Fruit fly (Drosophila melanogaster) whole organism, embryonic: ENCODE data around the gene Rbp.
A peak's percentile ranks its signal among the peaks of the same experiment; 100 is the strongest.

Experiments
- CG32532 ChIP-seq: fragments of 200-800 bp; sonication (Bioruptor generic); IDR thresholded peaks from 2 replicates; pipeline ENCODE4 v1.3.6; 2022; ENCODE audit warnings: missing biosample characterization, missing genetic modification characterization
- CG8944 ChIP-seq: fragments of 200-800 bp; sonication (Bioruptor generic); optimal IDR thresholded peaks from 3 replicates; lab custom pipeline; 2016; ENCODE audit warnings: missing biosample characterization, missing genetic modification characterization
- Dek ChIP-seq: fragments of 200-800 bp; sonication (Bioruptor generic); optimal IDR thresholded peaks from 3 replicates; lab custom pipeline; 2019; ENCODE audit warnings: missing biosample characterization, mild to moderate bottlenecking, missing genetic modification characterization, moderate library complexity
- Dfd ChIP-seq, 2 experiments: fragments of >200 bp; optimal IDR thresholded peaks; 2 replicates each; lab custom pipeline; 2017; ENCODE audit warnings: missing biosample characterization in 2 of 2, missing genetic modification characterization in 2 of 2
- Mad ChIP-seq: fragments of 200-800 bp; sonication (Bioruptor generic); optimal IDR thresholded peaks from 2 replicates; lab custom pipeline; 2016; ENCODE audit warnings: missing biosample characterization, missing genetic modification characterization
- Sry-δ ChIP-seq: fragments of 200-800 bp; sonication (Bioruptor generic); optimal IDR thresholded peaks from 2 replicates; lab custom pipeline; 2016; ENCODE audit warnings: missing biosample characterization, missing genetic modification characterization
- Trl ChIP-seq, 3 experiments: fragments of >200 bp in 2 of 3; fragments of 200-800 bp in 1 of 3; sonication (Bioruptor generic) in 1 of 3; optimal IDR thresholded peaks; 2 replicates in 1 of 3; 3 replicates in 2 of 3; lab custom pipeline; 2016 to 2017; ENCODE audit warnings: missing biosample characterization in 1 of 3, missing genetic modification characterization in 1 of 3
- Usf ChIP-seq: fragments of 200-800 bp; sonication (Bioruptor generic); optimal IDR thresholded peaks from 2 replicates; lab custom pipeline; 2017; ENCODE audit warnings: missing genotype, missing biosample characterization, missing genetic modification characterization
- jumu ChIP-seq: fragments of 200-800 bp; sonication (Bioruptor generic); optimal IDR thresholded peaks from 3 replicates; lab custom pipeline; 2016; ENCODE audit warnings: missing biosample characterization, missing genetic modification characterization
- lilli ChIP-seq: fragments of 200-800 bp; sonication (Bioruptor generic); optimal IDR thresholded peaks from 3 replicates; lab custom pipeline; 2016; ENCODE audit warnings: missing biosample characterization, missing genetic modification characterization
- slp2 ChIP-seq: fragments of 200-800 bp; sonication (Bioruptor generic); optimal IDR thresholded peaks from 2 replicates; lab custom pipeline; 2016; ENCODE audit warnings: missing biosample characterization, missing genetic modification characterization
- z ChIP-seq: fragments of 200-800 bp; sonication (Bioruptor generic); IDR thresholded peaks from 3 replicates; pipeline ENCODE4 v1.3.6; 2022; ENCODE audit warnings: missing biosample characterization, missing genetic modification characterization

dm6 chr3R:15330472-15330871 lies 44.0 kb upstream of the Rbp start, which contains the start of gene mRpL9:
- TF ChIP-seq Usf (GFP tag; lab: Kevin White, UChicago) (no peak), Sry-δ (peak; percentile 71), Dfd (GFP tag; optimal IDR thresholded peaks at IDR 0.05; lab: Kevin White, UChicago) (no peak), Trl (optimal IDR thresholded peaks at IDR 0.05; lab: Kevin White, UChicago) (no peak), Trl (GFP tag; optimal IDR thresholded peaks at IDR 0.05; lab: Kevin White, UChicago) (no peak), Dek (tag; lab: Kevin White, UChicago) (no peak), jumu (GFP tag; lab: Kevin White, UChicago) (no peak), lilli (GFP tag; lab: Kevin White, UChicago) (peak; percentile 28), CG32532 (GFP tag; lab: Robert Waterston, UW) (peak; percentile 51; the same call in 1 of the 2 replicates), CG8944 (GFP tag; lab: Kevin White, UChicago) (no peak), z (no peak), Mad (GFP tag; lab: Kevin White, UChicago) (peak; percentile 22), slp2 (GFP tag; lab: Kevin White, UChicago) (no peak)
